Worm (Caenorhabditis elegans) whole organism, mixed stage, embryonic: ENCODE measurements around the gene rla-2.

Source experiments
- M03D4.4 ChIP-seq: sonication (generic microtip); optimal IDR thresholded peaks from 2 replicates; lab custom pipeline; 2017; ENCODE audit warnings: mild to moderate bottlenecking, missing genetic modification characterization, missing compliant biosample characterization
- bed-3 ChIP-seq: fragments of 200-800 bp; sonication (Bioruptor generic); optimal IDR thresholded peaks from 3 replicates; lab custom pipeline; 2018; ENCODE audit warnings: mild to moderate bottlenecking, missing genetic modification characterization, moderate library complexity, missing compliant biosample characterization
- blmp-1 ChIP-seq: fragments of 150-350 bp; optimal IDR thresholded peaks from 2 replicates; lab custom pipeline; 2014; ENCODE audit warnings: missing biosample characterization, missing genetic modification characterization
- ceh-39 ChIP-seq: fragments of 150-350 bp; optimal IDR thresholded peaks from 2 replicates; lab custom pipeline; 2014; ENCODE audit warnings: missing biosample characterization, missing genetic modification characterization
- ceh-43 ChIP-seq: fragments of 200-800 bp; sonication (Bioruptor generic); optimal IDR thresholded peaks from 2 replicates; lab custom pipeline; 2018; ENCODE audit warnings: mild to moderate bottlenecking, missing genetic modification characterization, moderate library complexity, missing compliant biosample characterization
- ceh-83 ChIP-seq: fragments of 200-800 bp; sonication (Bioruptor generic); optimal IDR thresholded peaks from 2 replicates; lab custom pipeline; 2018; ENCODE audit warnings: mild to moderate bottlenecking, missing genetic modification characterization, missing compliant biosample characterization
- ces-1 ChIP-seq: fragments of 150-350 bp; optimal IDR thresholded peaks from 2 replicates; lab custom pipeline; 2014; ENCODE audit warnings: missing biosample characterization, missing genetic modification reagents, missing genetic modification characterization
- cnd-1 ChIP-seq: fragments of 200-800 bp; sonication (Bioruptor generic); optimal IDR thresholded peaks from 2 replicates; lab custom pipeline; 2018; ENCODE audit warnings: mild to moderate bottlenecking, missing genetic modification characterization, missing compliant biosample characterization
- drap-1 ChIP-seq: fragments of 200-800 bp; sonication (Bioruptor generic); optimal IDR thresholded peaks from 3 replicates; lab custom pipeline; 2018; ENCODE audit warnings: mild to moderate bottlenecking, missing genetic modification characterization, missing compliant biosample characterization
- elt-1 ChIP-seq: sonication (generic microtip); optimal IDR thresholded peaks from 2 replicates; lab custom pipeline; 2017; ENCODE audit warnings: missing genetic modification characterization, mild to moderate bottlenecking, missing compliant biosample characterization, antibody characterized with exemption, moderate library complexity, borderline replicate concordance; ENCODE audit not compliant: insufficient read depth
- elt-3 ChIP-seq: fragments of 150-350 bp; optimal IDR thresholded peaks from 2 replicates; lab custom pipeline; 2014; ENCODE audit warnings: missing biosample characterization, missing genetic modification characterization
- flh-1 ChIP-seq: fragments of 200-800 bp; sonication (Bioruptor generic); optimal IDR thresholded peaks from 2 replicates; lab custom pipeline; 2018; ENCODE audit warnings: mild to moderate bottlenecking, missing genetic modification characterization, moderate library complexity, missing compliant biosample characterization
- ham-2 ChIP-seq: fragments of 200-800 bp; sonication (Bioruptor generic); optimal IDR thresholded peaks from 2 replicates; lab custom pipeline; 2018; ENCODE audit warnings: mild to moderate bottlenecking, missing genetic modification characterization, missing compliant biosample characterization
- hlh-1 ChIP-seq: fragments of 150-350 bp; optimal IDR thresholded peaks from 2 replicates; lab custom pipeline; 2014; ENCODE audit warnings: missing biosample characterization, missing genetic modification reagents, missing genetic modification characterization
- lin-13 ChIP-seq: fragments of 150-350 bp; optimal IDR thresholded peaks from 2 replicates; lab custom pipeline; 2014; ENCODE audit warnings: missing biosample characterization, missing genetic modification characterization
- lin-32 ChIP-seq: fragments of 200-800 bp; sonication (Bioruptor generic); optimal IDR thresholded peaks from 2 replicates; lab custom pipeline; 2018; ENCODE audit warnings: mild to moderate bottlenecking, missing genetic modification characterization, missing compliant biosample characterization
- lsy-2 ChIP-seq: fragments of 150-350 bp; optimal IDR thresholded peaks from 2 replicates; lab custom pipeline; 2014; ENCODE audit warnings: missing biosample characterization, missing genetic modification characterization
- mab-5 ChIP-seq: fragments of 150-350 bp; optimal IDR thresholded peaks from 2 replicates; lab custom pipeline; 2014; ENCODE audit warnings: missing biosample characterization, missing genetic modification characterization
- mep-1 ChIP-seq: fragments of 150-350 bp; optimal IDR thresholded peaks from 2 replicates; lab custom pipeline; 2017; ENCODE audit warnings: missing biosample characterization, missing genetic modification reagents, missing genetic modification characterization, inconsistent platforms
- mls-2 ChIP-seq: sonication (generic microtip); optimal IDR thresholded peaks from 2 replicates; lab custom pipeline; 2016; ENCODE audit warnings: mild to moderate bottlenecking, missing genetic modification characterization, moderate library complexity, missing compliant biosample characterization
- nhr-12 ChIP-seq: fragments of 150-350 bp; optimal IDR thresholded peaks from 2 replicates; lab custom pipeline; 2014; ENCODE audit warnings: missing biosample characterization, missing genetic modification characterization
- nhr-2 ChIP-seq: fragments of 150-350 bp; optimal IDR thresholded peaks from 2 replicates; lab custom pipeline; 2014; ENCODE audit warnings: missing biosample characterization, missing genetic modification characterization
- nhr-237 ChIP-seq: fragments of 150-350 bp; optimal IDR thresholded peaks from 2 replicates; lab custom pipeline; 2014; ENCODE audit warnings: missing biosample characterization, missing genetic modification characterization
- nhr-28 ChIP-seq: fragments of 150-350 bp; optimal IDR thresholded peaks from 2 replicates; lab custom pipeline; 2014; ENCODE audit warnings: missing biosample characterization, missing genetic modification characterization
- nhr-76 ChIP-seq: sonication (generic microtip); optimal IDR thresholded peaks from 2 replicates; lab custom pipeline; 2017; ENCODE audit warnings: missing biosample characterization, missing genetic modification characterization
- pha-4 ChIP-seq: fragments of 150-350 bp; optimal IDR thresholded peaks from 2 replicates; lab custom pipeline; 2018; ENCODE audit warnings: missing biosample characterization, missing genetic modification reagents, missing genetic modification characterization
- sem-2 ChIP-seq: fragments of 200-800 bp; sonication (Bioruptor generic); optimal IDR thresholded peaks from 2 replicates; lab custom pipeline; 2018; ENCODE audit warnings: mild to moderate bottlenecking, missing genetic modification characterization, missing compliant biosample characterization
- snpc-4 ChIP-seq: fragments of 150-350 bp; optimal IDR thresholded peaks from 2 replicates; lab custom pipeline; 2014; ENCODE audit warnings: missing biosample characterization, missing genetic modification characterization
- sptf-1 ChIP-seq: sonication (generic microtip); optimal IDR thresholded peaks from 2 replicates; lab custom pipeline; 2017; ENCODE audit warnings: mild to moderate bottlenecking, missing genetic modification characterization, moderate library complexity, missing compliant biosample characterization
- tbx-8 ChIP-seq: fragments of 200-800 bp; sonication (Bioruptor generic); optimal IDR thresholded peaks from 2 replicates; lab custom pipeline; 2018; ENCODE audit warnings: mild to moderate bottlenecking, missing genetic modification characterization, moderate library complexity, missing compliant biosample characterization
- unc-120 ChIP-seq: sonication (generic microtip); optimal IDR thresholded peaks from 2 replicates; lab custom pipeline; 2017; ENCODE audit warnings: missing genetic modification characterization, missing compliant biosample characterization; ENCODE audit not compliant: poor library complexity, severe bottlenecking
- unc-39 ChIP-seq: fragments of 150-350 bp; optimal IDR thresholded peaks from 2 replicates; lab custom pipeline; 2014; ENCODE audit warnings: missing biosample characterization, missing genetic modification characterization
- unc-62 ChIP-seq: fragments of 150-350 bp; optimal IDR thresholded peaks from 2 replicates; lab custom pipeline; 2014; ENCODE audit warnings: missing biosample characterization, missing genetic modification reagents, missing genetic modification characterization
- zip-8 ChIP-seq: fragments of 150-350 bp; optimal IDR thresholded peaks from 2 replicates; lab custom pipeline; 2014; ENCODE audit warnings: missing biosample characterization, missing genetic modification characterization
- ztf-11 ChIP-seq: fragments of 150-350 bp; optimal IDR thresholded peaks from 2 replicates; lab custom pipeline; 2014; ENCODE audit warnings: missing biosample characterization, missing genetic modification characterization

Gene rla-2

ce11 chrIV:13390770-13391169 lies 20.7 kb upstream of the rla-2 start:
- TF ChIP-seq zip-8 = no peak
- TF ChIP-seq nhr-237 (tag; lab: Kevin White, UChicago) = no peak
- no peak for TF ChIP-seq nhr-28 (tag; lab: Kevin White, UChicago)
- TF ChIP-seq lin-13 = no peak
- TF ChIP-seq M03D4.4 (tag; lab: Kevin White, UChicago) = no peak
- no peak for TF ChIP-seq pha-4
- no peak for TF ChIP-seq ztf-11 (tag; lab: Kevin White, UChicago)
- no peak for TF ChIP-seq cnd-1
- TF ChIP-seq hlh-1 (tag; lab: Kevin White, UChicago) = no peak
- TF ChIP-seq mls-2 (tag; lab: Kevin White, UChicago) = no peak
- no peak for TF ChIP-seq tbx-8 (GFP tag; lab: Kevin White, UChicago)
- TF ChIP-seq mab-5 (tag; lab: Kevin White, UChicago) = no peak
- TF ChIP-seq nhr-12 (tag; lab: Kevin White, UChicago) = no peak
- no peak for TF ChIP-seq ham-2 (GFP tag; lab: Kevin White, UChicago)

ce11 chrIV:13389237-13389636 lies 19.2 kb upstream of the rla-2 start:
- TF ChIP-seq bed-3 = no peak
- no peak for TF ChIP-seq ztf-11 (tag; lab: Kevin White, UChicago)
- no peak for TF ChIP-seq M03D4.4 (tag; lab: Kevin White, UChicago)
- TF ChIP-seq pha-4 = no peak
- no peak for TF ChIP-seq lin-13
- TF ChIP-seq blmp-1 = no peak
- TF ChIP-seq elt-1 (tag; lab: Kevin White, UChicago) = no peak
- no peak for TF ChIP-seq ceh-43 (GFP tag; lab: Kevin White, UChicago)
- no peak for TF ChIP-seq ham-2 (GFP tag; lab: Kevin White, UChicago)
- no peak for TF ChIP-seq sem-2 (GFP tag; lab: Kevin White, UChicago)
- TF ChIP-seq mab-5 (tag; lab: Kevin White, UChicago) = no peak
- TF ChIP-seq hlh-1 (tag; lab: Kevin White, UChicago) = no peak
- no peak for TF ChIP-seq nhr-2 (tag; lab: Kevin White, UChicago)
- TF ChIP-seq nhr-76 (tag; lab: Kevin White, UChicago) = no peak
- TF ChIP-seq lin-32 (GFP tag; lab: Kevin White, UChicago) = no peak
- no peak for TF ChIP-seq flh-1
- TF ChIP-seq drap-1 (GFP tag; lab: Kevin White, UChicago) = no peak
- no peak for TF ChIP-seq unc-120
- TF ChIP-seq cnd-1 = no peak

- TF ChIP-seq ceh-83 (no peak), ceh-39 (tag; lab: Kevin White, UChicago) (no peak), tbx-8 (GFP tag; lab: Kevin White, UChicago) (no peak), nhr-237 (tag; lab: Kevin White, UChicago) (peak; percentile 3), mab-5 (tag; lab: Kevin White, UChicago) (no peak), mls-2 (tag; lab: Kevin White, UChicago) (no peak)
Measured at ce11 chrIV:13388779-13389178, 18.7 kb upstream of the rla-2 start.

- no peak for TF ChIP-seq ceh-83
- no peak for TF ChIP-seq unc-120
- no peak for TF ChIP-seq ceh-39 (tag; lab: Kevin White, UChicago)
- TF ChIP-seq ces-1 (GFP tag; lab: Kevin White, UChicago) = no peak
- TF ChIP-seq ztf-11 (tag; lab: Kevin White, UChicago) = no peak
- no peak for TF ChIP-seq ham-2 (GFP tag; lab: Kevin White, UChicago)
- no peak for TF ChIP-seq bed-3
- no peak for TF ChIP-seq nhr-2 (tag; lab: Kevin White, UChicago)
Measured at ce11 chrIV:13386903-13387302, 16.8 kb upstream of the rla-2 start, which contains the start of gene lsm-3. lsm-3 (plus strand) TSS chrIV:13387203.

- no peak for TF ChIP-seq lin-32 (GFP tag; lab: Kevin White, UChicago)
- peak; percentile 76 for TF ChIP-seq mls-2 (tag; lab: Kevin White, UChicago)
- no peak for TF ChIP-seq bed-3
- TF ChIP-seq unc-62 (GFP tag; lab: Kevin White, UChicago) = peak; percentile 43
- peak; percentile 21 for TF ChIP-seq flh-1
- no peak for TF ChIP-seq unc-39 (tag; lab: Kevin White, UChicago)
- TF ChIP-seq blmp-1 = peak; percentile 57
- TF ChIP-seq nhr-28 (tag; lab: Kevin White, UChicago) = peak; percentile 62
- TF ChIP-seq snpc-4 (tag; lab: Kevin White, UChicago) = no peak
- peak; percentile 74 for TF ChIP-seq ceh-43 (GFP tag; lab: Kevin White, UChicago)
- peak; percentile 76 for TF ChIP-seq lsy-2
- TF ChIP-seq nhr-237 (tag; lab: Kevin White, UChicago) = peak; percentile 66
- no peak for TF ChIP-seq elt-3
- TF ChIP-seq ces-1 (GFP tag; lab: Kevin White, UChicago) = peak; percentile 92
- peak; percentile 64 for TF ChIP-seq nhr-76 (tag; lab: Kevin White, UChicago)
- TF ChIP-seq nhr-2 (tag; lab: Kevin White, UChicago) = peak; percentile 8
- peak; percentile 2 for TF ChIP-seq mab-5 (tag; lab: Kevin White, UChicago)
- peak; percentile 80 for TF ChIP-seq M03D4.4 (tag; lab: Kevin White, UChicago)
- peak; percentile 85 for TF ChIP-seq ham-2 (GFP tag; lab: Kevin White, UChicago)
- TF ChIP-seq ztf-11 (tag; lab: Kevin White, UChicago) = peak; percentile 72
- TF ChIP-seq nhr-12 (tag; lab: Kevin White, UChicago) = no peak
- TF ChIP-seq cnd-1 = peak; percentile 58
- peak; percentile 78 for TF ChIP-seq hlh-1 (tag; lab: Kevin White, UChicago)
- peak; percentile 69 for TF ChIP-seq ceh-83
- no peak for TF ChIP-seq tbx-8 (GFP tag; lab: Kevin White, UChicago)
- TF ChIP-seq zip-8 = no peak
- no peak for TF ChIP-seq elt-1 (tag; lab: Kevin White, UChicago)
- TF ChIP-seq drap-1 (GFP tag; lab: Kevin White, UChicago) = peak; percentile 75
- peak; percentile 72 for TF ChIP-seq unc-120
- TF ChIP-seq lin-13 = peak; percentile 63
- peak; percentile 64 for TF ChIP-seq pha-4
- TF ChIP-seq mep-1 = peak; percentile 89
- TF ChIP-seq sptf-1 (tag; lab: Kevin White, UChicago) = peak; percentile 89
- TF ChIP-seq sem-2 (GFP tag; lab: Kevin White, UChicago) = no peak
- TF ChIP-seq ceh-39 (tag; lab: Kevin White, UChicago) = peak; percentile 78
Measured at ce11 chrIV:13386043-13386442, 16.0 kb upstream of the rla-2 start, which contains the start of the genes Y62E10A.20, Y62E10A.23 and mdt-9. Y62E10A.20 (minus strand) TSS chrIV:13386091. Y62E10A.23 (plus strand) TSS chrIV:13386324. mdt-9 (plus strand) TSS chrIV:13386380.
